Worm (Caenorhabditis elegans): ENCODE data around the gene set-21.

DNA sequence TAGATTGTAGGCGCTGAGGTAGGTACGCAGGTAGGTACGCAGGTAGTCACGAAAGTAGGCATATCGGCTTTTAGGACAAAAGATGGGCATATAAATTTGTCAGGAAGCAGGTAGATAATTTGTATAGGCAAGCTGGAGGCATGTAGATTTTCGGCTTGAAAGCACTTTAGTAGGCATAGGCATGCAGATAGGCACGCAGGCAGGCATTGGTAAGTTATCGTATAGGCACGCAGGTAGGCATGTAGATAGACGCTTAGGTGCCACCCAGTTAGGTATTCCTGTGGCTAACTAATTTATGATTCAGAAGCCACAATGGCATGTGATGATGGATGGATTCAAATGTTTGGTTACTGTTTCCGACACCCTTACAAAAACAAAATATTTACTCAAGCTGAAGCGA lies 32.4 kb downstream of the set-21 start:
- no peak for TF ChIP-seq ztf-11 (tag; optimal IDR thresholded peaks at IDR 0.05)
- no peak for TF ChIP-seq fos-1 (tag; optimal IDR thresholded peaks at IDR 0.05)
